Fruit fly (Drosophila melanogaster) S2 (cell line): ENCODE measurements around the gene rod.

Source experiments
- CG8478 ChIP-seq: fragments of >200 bp; optimal IDR thresholded peaks from 2 replicates; lab custom pipeline; 2018
- CTCF ChIP-seq, 2 experiments: fragments of >200 bp; optimal IDR thresholded peaks; 2 replicates each; lab custom pipeline; 2018

- TF ChIP-seq CTCF (optimal IDR thresholded peaks at IDR 0.05; lab: Kevin White, UChicago) = no peak
- TF ChIP-seq CG8478 (lab: Kevin White, UChicago) = no peak
Measured at dm6 chr3R:31599538-31600313, 19.0 kb downstream of the rod start.
